Worm (Caenorhabditis elegans): Measurements from ENCODE around the gene C28H8.7.

The C28H8.7 gene

ce11 chrIII:5841676-5842075 lies 45.1 kb downstream of the C28H8.7 start (continued):
- TF ChIP-seq nhr-237 (tag; optimal IDR thresholded peaks at IDR 0.05), result no peak
- TF ChIP-seq spr-3 (GFP tag; optimal IDR thresholded peaks at IDR 0.05), result no peak
- TF ChIP-seq ztf-11 (tag; optimal IDR thresholded peaks at IDR 0.05), result no peak
- TF ChIP-seq saeg-2 (GFP tag; IDR thresholded peaks at IDR 0.05), result no peak
- TF ChIP-seq ama-1 (optimal IDR thresholded peaks at IDR 0.05), result peak; percentile 2
- peak; percentile 7 to 83 for TF ChIP-seq mdl-1 (tag; optimal IDR thresholded peaks at IDR 0.05)
- no peak for TF ChIP-seq pha-4 (GFP tag; IDR thresholded peaks at IDR 0.05)
- no peak for TF ChIP-seq pha-4 (tag; optimal IDR thresholded peaks at IDR 0.05)
- no peak for TF ChIP-seq mxl-2 (GFP tag; conservative IDR thresholded peaks at IDR 0.05)
- TF ChIP-seq ceh-32 (tag; optimal IDR thresholded peaks at IDR 0.05; ENCODE audit: poor library complexity), result no peak
- TF ChIP-seq nhr-28 (tag; optimal IDR thresholded peaks at IDR 0.05), result peak; percentile 76
- no peak for TF ChIP-seq gei-8 (GFP tag; optimal IDR thresholded peaks at IDR 0.05)
- no peak for TF ChIP-seq fos-1 (tag; optimal IDR thresholded peaks at IDR 0.05)
- TF ChIP-seq unc-39 (tag; optimal IDR thresholded peaks at IDR 0.05), result no peak

- TF ChIP-seq nhr-42 (GFP tag; IDR thresholded peaks at IDR 0.05) (no peak), unc-62 (GFP tag; optimal IDR thresholded peaks at IDR 0.05 in 1 of 2) (peak in 1 of 2 experiments; percentile 52), unc-62 (tag; optimal IDR thresholded peaks at IDR 0.05) (no peak), ceh-62 (tag; optimal IDR thresholded peaks at IDR 0.05) (no peak), dmd-6 (GFP tag; IDR thresholded peaks at IDR 0.05) (peak; percentile 64), hmg-1.1 (GFP tag; IDR thresholded peaks at IDR 0.05) (0 out of 2 replicates have a peak, but pooled peaks have one; percentile 19), daf-16 (GFP tag; optimal IDR thresholded peaks at IDR 0.05) (no peak), daf-16 (tag; optimal IDR thresholded peaks at IDR 0.05) (peak; percentile 7), dpl-1 (GFP tag; optimal IDR thresholded peaks at IDR 0.05) (no peak), dve-1 (tag; optimal IDR thresholded peaks at IDR 0.05; ENCODE audit: insufficient read depth) (peak; percentile 56), aha-1 (tag) (peak; percentile 47), nhr-25 (tag; optimal IDR thresholded peaks at IDR 0.05; ENCODE audit: borderline replicate concordance, insufficient read depth) (no peak), T20F7.1 (GFP tag; optimal IDR thresholded peaks at IDR 0.05) (no peak), hlh-30 (tag; optimal IDR thresholded peaks at IDR 0.05; ENCODE audit: insufficient read depth) (peak; percentile 52)
Observed at ce11 chrIII:5840815-5841573, 45.8 kb downstream of the C28H8.7 start.

ce11 chrIII:5840277-5840676 lies 46.5 kb downstream of the C28H8.7 start:
- TF ChIP-seq dmd-6 (GFP tag; IDR thresholded peaks at IDR 0.05), result peak; percentile 43; the same call in 1 of the 2 replicates
- peak in 1 of 2 experiments; percentile 87 for TF ChIP-seq unc-62 (GFP tag; optimal IDR thresholded peaks at IDR 0.05 in 1 of 2)
- no peak for TF ChIP-seq unc-62 (tag; optimal IDR thresholded peaks at IDR 0.05)
- TF ChIP-seq mdt-29 (GFP tag; IDR thresholded peaks at IDR 0.05), result 0 out of 2 replicates have a peak, but pooled peaks have one; percentile 8
- TF ChIP-seq madf-5 (GFP tag; IDR thresholded peaks at IDR 0.05), result 0 out of 4 replicates have a peak, but pooled peaks of 1 of the 2 experiments have one; percentile 35
- peak; percentile 24 for TF ChIP-seq mes-2 (tag; optimal IDR thresholded peaks at IDR 0.05; ENCODE audit: poor library complexity, severe bottlenecking)
- no peak for TF ChIP-seq T26A8.4 (GFP tag; IDR thresholded peaks at IDR 0.05)
- no peak for TF ChIP-seq D1046.2 (GFP tag; IDR thresholded peaks at IDR 0.05)
- TF ChIP-seq hmg-1.1 (GFP tag; IDR thresholded peaks at IDR 0.05), result no peak
- no peak for TF ChIP-seq ceh-82 (tag; optimal IDR thresholded peaks at IDR 0.05)
- TF ChIP-seq nhr-111 (GFP tag; optimal IDR thresholded peaks at IDR 0.05), result no peak
- no peak for TF ChIP-seq daf-16 (GFP tag; optimal IDR thresholded peaks at IDR 0.05)
- peak; percentile 49 for TF ChIP-seq daf-16 (tag; optimal IDR thresholded peaks at IDR 0.05)
- TF ChIP-seq lir-3 (tag; optimal IDR thresholded peaks at IDR 0.05), result no peak
- TF ChIP-seq nhr-28 (tag; optimal IDR thresholded peaks at IDR 0.05), result peak; percentile 41
- TF ChIP-seq mxl-3 (GFP tag; optimal IDR thresholded peaks at IDR 0.05), result peak; percentile 61
- TF ChIP-seq hlh-11 (tag; optimal IDR thresholded peaks at IDR 0.05), result peak; percentile 45
- TF ChIP-seq pqm-1 (tag; optimal IDR thresholded peaks at IDR 0.05), result peak; percentile 59
- TF ChIP-seq jun-1 (tag; optimal IDR thresholded peaks at IDR 0.05), result no peak
- no peak for TF ChIP-seq nhr-48 (tag; optimal IDR thresholded peaks at IDR 0.05)
- no peak for TF ChIP-seq egl-27 (tag; optimal IDR thresholded peaks at IDR 0.05)
- TF ChIP-seq F10B5.3 (tag; optimal IDR thresholded peaks at IDR 0.05), result no peak
- TF ChIP-seq duxl-1 (tag; optimal IDR thresholded peaks at IDR 0.05; ENCODE audit: poor library complexity), result no peak
- no peak for TF ChIP-seq unc-39 (tag; optimal IDR thresholded peaks at IDR 0.05)
- peak; percentile 16 for TF ChIP-seq dve-1 (tag; optimal IDR thresholded peaks at IDR 0.05; ENCODE audit: insufficient read depth)
- TF ChIP-seq dpl-1 (GFP tag; optimal IDR thresholded peaks at IDR 0.05), result no peak
- TF ChIP-seq fkh-10 (GFP tag; optimal IDR thresholded peaks at IDR 0.05), result no peak

Data from whole organism, L4 larva.